Fruit fly (Drosophila melanogaster) whole organism, embryonic: ENCODE data around the gene Ser12.

Experiments
- Ada2b ChIP-seq: fragments of 200-800 bp; sonication (Bioruptor generic); IDR thresholded peaks from 2 replicates; pipeline ENCODE4 v1.3.6; 2022; ENCODE audit warnings: missing biosample characterization, missing genetic modification characterization
- Blimp-1 ChIP-seq: fragments of 200-800 bp; sonication (Bioruptor generic); optimal IDR thresholded peaks from 3 replicates; lab custom pipeline; 2018; ENCODE audit warnings: missing biosample characterization, missing genetic modification characterization, mild to moderate bottlenecking, moderate library complexity, missing genetic modification reagents
- CG10565 ChIP-seq: fragments of 200-800 bp; sonication (Bioruptor generic); optimal IDR thresholded peaks from 3 replicates; lab custom pipeline; 2016; ENCODE audit warnings: missing biosample characterization, mild to moderate bottlenecking, missing genetic modification characterization
- CG12104 ChIP-seq: fragments of 200-800 bp; sonication (Bioruptor generic); optimal IDR thresholded peaks from 3 replicates; lab custom pipeline; 2016; ENCODE audit warnings: missing biosample characterization, missing genetic modification characterization
- CG12391 ChIP-seq: fragments of 200-800 bp; sonication (Bioruptor generic); optimal IDR thresholded peaks from 3 replicates; lab custom pipeline; 2018; ENCODE audit warnings: missing biosample characterization, mild to moderate bottlenecking, missing genetic modification characterization, moderate library complexity
- CG14667 ChIP-seq: fragments of 200-800 bp; sonication (Bioruptor generic); IDR thresholded peaks from 2 replicates; pipeline ENCODE4 v1.3.6; 2022; ENCODE audit warnings: missing biosample characterization, missing genetic modification characterization
- CG14710 ChIP-seq: fragments of 200-800 bp; sonication (Bioruptor generic); optimal IDR thresholded peaks from 3 replicates; lab custom pipeline; 2019; ENCODE audit warnings: missing biosample characterization, mild to moderate bottlenecking, missing genetic modification characterization, moderate library complexity
- CG14965 ChIP-seq: fragments of 200-800 bp; sonication (Bioruptor generic); optimal IDR thresholded peaks from 2 replicates; lab custom pipeline; 2016; ENCODE audit warnings: missing biosample characterization, missing genetic modification characterization, borderline replicate concordance
- CG15514 ChIP-seq: fragments of 200-800 bp; sonication (Bioruptor generic); optimal IDR thresholded peaks from 3 replicates; lab custom pipeline; 2017; ENCODE audit warnings: missing biosample characterization, missing genetic modification characterization, mild to moderate bottlenecking, moderate library complexity, missing genetic modification reagents
- CG17385 ChIP-seq: fragments of 200-800 bp; sonication (Bioruptor generic); optimal IDR thresholded peaks from 3 replicates; lab custom pipeline; 2018; ENCODE audit warnings: missing biosample characterization, mild to moderate bottlenecking, missing genetic modification characterization
- CG17802 ChIP-seq: fragments of 200-800 bp; sonication (Bioruptor generic); optimal IDR thresholded peaks from 2 replicates; lab custom pipeline; 2018; ENCODE audit warnings: missing biosample characterization, mild to moderate bottlenecking, missing genetic modification characterization, moderate library complexity
- CG31388 ChIP-seq: fragments of 200-800 bp; sonication (Bioruptor generic); optimal IDR thresholded peaks from 2 replicates; lab custom pipeline; 2016; ENCODE audit warnings: missing biosample characterization, missing genetic modification characterization
- CG4424 ChIP-seq: fragments of 200-800 bp; sonication (Bioruptor generic); optimal IDR thresholded peaks from 3 replicates; lab custom pipeline; 2016; ENCODE audit warnings: missing biosample characterization, missing genetic modification characterization
- CG8089 ChIP-seq: fragments of 200-800 bp; sonication (Bioruptor generic); optimal IDR thresholded peaks from 3 replicates; lab custom pipeline; 2016; ENCODE audit warnings: missing biosample characterization, missing genetic modification characterization
- CG8478 ChIP-seq: fragments of >200 bp; optimal IDR thresholded peaks from 2 replicates; lab custom pipeline; 2018
- CG9876 ChIP-seq: fragments of 200-800 bp; sonication (Bioruptor generic); optimal IDR thresholded peaks from 2 replicates; lab custom pipeline; 2016; ENCODE audit warnings: missing biosample characterization, missing genetic modification characterization
- CTCF ChIP-seq: fragments of 200-800 bp; sonication (Bioruptor generic); optimal IDR thresholded peaks from 2 replicates; lab custom pipeline; 2017; ENCODE audit warnings: missing biosample characterization, mild to moderate bottlenecking, missing genetic modification characterization, moderate library complexity
- Chrac-16 ChIP-seq: fragments of 200-800 bp; sonication (Bioruptor generic); optimal IDR thresholded peaks from 3 replicates; lab custom pipeline; 2016; ENCODE audit warnings: missing biosample characterization, missing genetic modification characterization
- D ChIP-seq, 2 experiments: fragments of 200-800 bp in 1 of 2; fragments of >200 bp in 1 of 2; sonication (Bioruptor generic) in 1 of 2; optimal IDR thresholded peaks; 2 replicates in 1 of 2; 3 replicates in 1 of 2; lab custom pipeline; 2017; ENCODE audit warnings: mild to moderate bottlenecking in 1 of 2, missing biosample characterization in 1 of 2, missing genetic modification characterization in 1 of 2, missing genetic modification reagents in 1 of 2
- Doc3 ChIP-seq: fragments of 200-800 bp; sonication (Bioruptor generic); IDR thresholded peaks from 3 replicates; pipeline ENCODE4 v1.3.6; 2022; ENCODE audit warnings: missing biosample characterization, missing genetic modification characterization; ENCODE audit not compliant: partially characterized antibody
- Gug ChIP-seq: fragments of 200-800 bp; sonication (Bioruptor generic); IDR thresholded peaks from 4 replicates; pipeline ENCODE4 v1.3.6; 2022; ENCODE audit warnings: missing biosample characterization, missing genetic modification characterization
- HHEX ChIP-seq: fragments of 200-800 bp; sonication (Bioruptor generic); optimal IDR thresholded peaks from 3 replicates; lab custom pipeline; 2017; ENCODE audit warnings: missing biosample characterization, mild to moderate bottlenecking, missing genetic modification characterization, missing genetic modification reagents
- HLH3B ChIP-seq: fragments of 200-800 bp; sonication (Bioruptor generic); IDR thresholded peaks from 2 replicates; pipeline ENCODE4 v1.3.6; 2022; ENCODE audit warnings: missing biosample characterization, missing genetic modification characterization
- Hey ChIP-seq: fragments of 200-800 bp; sonication (Bioruptor generic); optimal IDR thresholded peaks from 3 replicates; lab custom pipeline; 2018; ENCODE audit warnings: missing biosample characterization, mild to moderate bottlenecking, missing genetic modification characterization
- Lhr ChIP-seq: fragments of 200-800 bp; sonication (Bioruptor generic); optimal IDR thresholded peaks from 3 replicates; lab custom pipeline; 2017; ENCODE audit warnings: mild to moderate bottlenecking, missing biosample characterization, missing genetic modification reagents, missing genetic modification characterization
- Mrtf ChIP-seq: fragments of 200-800 bp; sonication (Bioruptor generic); IDR thresholded peaks from 3 replicates; pipeline ENCODE4 v1.3.6; 2022; ENCODE audit warnings: missing biosample characterization, missing genetic modification characterization
- NC2β ChIP-seq: fragments of 200-800 bp; sonication (Bioruptor generic); optimal IDR thresholded peaks from 2 replicates; lab custom pipeline; 2016; ENCODE audit warnings: missing biosample characterization, missing genetic modification characterization
- Nf-YC ChIP-seq: fragments of 200-800 bp; optimal IDR thresholded peaks from 3 replicates; lab custom pipeline; 2019; ENCODE audit warnings: missing biosample characterization, mild to moderate bottlenecking, missing genetic modification characterization, moderate library complexity
- Oaz ChIP-seq: fragments of 200-800 bp; sonication (Bioruptor generic); IDR thresholded peaks from 2 replicates; pipeline ENCODE4 v1.3.6; 2022; ENCODE audit warnings: missing biosample characterization, missing genetic modification characterization
- PHDP ChIP-seq: fragments of 200-800 bp; sonication (Bioruptor generic); optimal IDR thresholded peaks from 3 replicates; lab custom pipeline; 2018; ENCODE audit warnings: missing biosample characterization, mild to moderate bottlenecking, missing genetic modification characterization, moderate library complexity
- Rfx ChIP-seq: fragments of 200-800 bp; sonication (Bioruptor generic); IDR thresholded peaks from 2 replicates; pipeline ENCODE4 v1.3.6; 2022; ENCODE audit warnings: missing biosample characterization, missing genetic modification characterization
- Side ChIP-seq: fragments of 200-800 bp; sonication (Bioruptor generic); optimal IDR thresholded peaks from 2 replicates; lab custom pipeline; 2016; ENCODE audit warnings: missing biosample characterization, missing genetic modification characterization
- Sox100B ChIP-seq: fragments of 200-800 bp; sonication (Bioruptor generic); optimal IDR thresholded peaks from 3 replicates; lab custom pipeline; 2018; ENCODE audit warnings: missing biosample characterization, mild to moderate bottlenecking, missing genetic modification characterization
- Trl ChIP-seq, 3 experiments: fragments of >200 bp in 2 of 3; fragments of 200-800 bp in 1 of 3; sonication (Bioruptor generic) in 1 of 3; optimal IDR thresholded peaks; 2 replicates in 1 of 3; 3 replicates in 2 of 3; lab custom pipeline; 2016 to 2017; ENCODE audit warnings: missing biosample characterization in 1 of 3, missing genetic modification characterization in 1 of 3
- Usf ChIP-seq: fragments of 200-800 bp; sonication (Bioruptor generic); optimal IDR thresholded peaks from 2 replicates; lab custom pipeline; 2017; ENCODE audit warnings: missing genotype, missing biosample characterization, missing genetic modification characterization
- aop ChIP-seq: fragments of 200-800 bp; sonication (Bioruptor generic); IDR thresholded peaks from 2 replicates; pipeline ENCODE4 v1.3.6; 2022; ENCODE audit warnings: missing biosample characterization, missing genetic modification characterization
- az2 ChIP-seq: fragments of 200-800 bp; sonication (Bioruptor generic); optimal IDR thresholded peaks from 3 replicates; lab custom pipeline; 2016; ENCODE audit warnings: missing biosample characterization, missing genetic modification characterization
- bsh ChIP-seq, 2 experiments: fragments of 200-800 bp; sonication (Bioruptor generic); optimal IDR thresholded peaks; 2 replicates each; lab custom pipeline; 2017 to 2018; ENCODE audit warnings: mild to moderate bottlenecking in 2 of 2, missing biosample characterization in 2 of 2, missing genetic modification characterization in 2 of 2, moderate library complexity in 1 of 2
- chif ChIP-seq, 2 experiments: fragments of 200-800 bp; sonication (Bioruptor generic); optimal IDR thresholded peaks; 3 replicates each; lab custom pipeline; 2016; ENCODE audit warnings: missing biosample characterization in 2 of 2, missing genetic modification characterization in 2 of 2
- crp ChIP-seq, 2 experiments: fragments of 200-800 bp; sonication (Bioruptor generic); optimal IDR thresholded peaks; 2 replicates in 1 of 2; 3 replicates in 1 of 2; lab custom pipeline; 2017; ENCODE audit warnings: missing biosample characterization in 2 of 2, missing genetic modification characterization in 2 of 2, mild to moderate bottlenecking in 1 of 2, moderate library complexity in 1 of 2
- cwo ChIP-seq: fragments of 200-800 bp; sonication (Bioruptor generic); optimal IDR thresholded peaks from 3 replicates; lab custom pipeline; 2017; ENCODE audit warnings: missing biosample characterization, missing genetic modification characterization, mild to moderate bottlenecking, moderate library complexity, missing genetic modification reagents
- eve ChIP-seq, 2 experiments: fragments of >200 bp; optimal IDR thresholded peaks; 2 replicates each; lab custom pipeline; 2017; ENCODE audit warnings: missing biosample characterization in 2 of 2, missing genetic modification characterization in 2 of 2
- eyg ChIP-seq: fragments of 200-800 bp; sonication (Bioruptor generic); optimal IDR thresholded peaks from 3 replicates; lab custom pipeline; 2016; ENCODE audit warnings: missing biosample characterization, missing genetic modification characterization
- gfzf ChIP-seq: fragments of 200-800 bp; sonication (Bioruptor generic); optimal IDR thresholded peaks from 2 replicates; lab custom pipeline; 2016; ENCODE audit warnings: missing biosample characterization, mild to moderate bottlenecking, missing genetic modification characterization, moderate library complexity
- kni ChIP-seq: fragments of 200-800 bp; sonication (Bioruptor generic); optimal IDR thresholded peaks from 3 replicates; lab custom pipeline; 2017; ENCODE audit warnings: mild to moderate bottlenecking, missing biosample characterization, missing genetic modification reagents, missing genetic modification characterization
- ranshi ChIP-seq: fragments of 200-800 bp; sonication (Bioruptor generic); IDR thresholded peaks from 2 replicates; pipeline ENCODE4 v1.3.6; 2022; ENCODE audit warnings: missing biosample characterization, missing genetic modification characterization
- row ChIP-seq: fragments of 200-800 bp; sonication (Bioruptor generic); IDR thresholded peaks from 3 replicates; pipeline ENCODE4 v1.3.6; 2022; ENCODE audit warnings: missing biosample characterization, missing genetic modification characterization
- sima ChIP-seq: fragments of 200-800 bp; sonication (Bioruptor generic); optimal IDR thresholded peaks from 2 replicates; lab custom pipeline; 2016; ENCODE audit warnings: missing biosample characterization, missing genetic modification characterization
- usp ChIP-seq: fragments of >200 bp; optimal IDR thresholded peaks from 2 replicates; lab custom pipeline; 2017; ENCODE audit warnings: missing biosample characterization, missing genetic modification characterization
- yki ChIP-seq: fragments of >200 bp; optimal IDR thresholded peaks from 3 replicates; lab custom pipeline; 2018

The Ser12 gene

DNA sequence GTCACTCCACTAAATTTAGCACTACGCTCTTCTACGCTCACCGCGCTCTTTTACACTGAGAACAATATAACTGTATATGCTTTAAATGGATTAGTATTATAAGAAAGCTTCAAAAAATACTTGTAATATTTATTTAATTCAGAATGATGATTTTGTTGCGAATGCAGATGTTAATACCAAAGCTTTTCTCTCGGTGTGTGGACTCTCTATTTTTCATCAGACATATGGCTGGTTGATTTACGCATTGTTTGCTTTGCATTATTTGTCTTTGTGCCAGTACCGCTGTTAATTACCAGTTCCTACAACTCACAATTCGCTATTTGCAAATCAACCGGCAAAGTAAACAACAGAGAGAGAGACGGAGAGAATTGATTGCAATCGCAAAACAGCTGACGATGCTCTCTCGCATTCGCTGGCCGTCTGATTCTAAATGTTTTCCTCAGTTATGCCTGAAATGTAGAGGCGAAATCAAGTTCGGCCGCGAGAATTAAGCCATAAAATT is 29.4 kb downstream of the Ser12 start (continued):
- TF ChIP-seq az2 (GFP tag; lab: Kevin White, UChicago), result peak; percentile 96
- peak; percentile 97 for TF ChIP-seq aop
- TF ChIP-seq CG10565 (GFP tag; lab: Kevin White, UChicago), result peak; percentile 81
- no peak for TF ChIP-seq yki
- peak; percentile 93 for TF ChIP-seq CG9876 (GFP tag; lab: Kevin White, UChicago)
- TF ChIP-seq eyg (GFP tag; lab: Kevin White, UChicago), result peak; percentile 92
- peak; percentile 97 for TF ChIP-seq ranshi (GFP tag; lab: Robert Waterston, UW)
- TF ChIP-seq Doc3 (GFP tag; lab: Robert Waterston, UW), result no peak
- peak in 1 of 2 experiments; percentile 73 for TF ChIP-seq crp (GFP tag; optimal IDR thresholded peaks at IDR 0.05; lab: Kevin White, UChicago)
- TF ChIP-seq sima (GFP tag; lab: Kevin White, UChicago), result peak; percentile 84
- peak; percentile 95 for TF ChIP-seq HHEX (GFP tag; lab: Kevin White, UChicago)
- peak; percentile 99 for TF ChIP-seq row (GFP tag; lab: Robert Waterston, UW)
- TF ChIP-seq Mrtf, result peak; percentile 98
- peak; percentile 91 for TF ChIP-seq Blimp-1 (GFP tag; lab: Kevin White, UChicago)
- TF ChIP-seq chif (GFP tag; optimal IDR thresholded peaks at IDR 0.05; lab: Kevin White, UChicago), result peak; percentile 95
- peak; percentile 98 for TF ChIP-seq HLH3B (GFP tag; lab: Robert Waterston, UW)
- TF ChIP-seq CG15514 (GFP tag; lab: Kevin White, UChicago), result peak; percentile 90
- TF ChIP-seq CG12391 (tag; lab: Kevin White, UChicago), result peak; percentile 98
- TF ChIP-seq D (optimal IDR thresholded peaks at IDR 0.05; lab: Kevin White, UChicago), result no peak
- TF ChIP-seq D (GFP tag; optimal IDR thresholded peaks at IDR 0.05; lab: Kevin White, UChicago), result peak; percentile 89
- peak; percentile 91 for TF ChIP-seq CG8089 (GFP tag; lab: Kevin White, UChicago)
- peak; percentile 98 for TF ChIP-seq Ada2b
- peak; percentile 84 for TF ChIP-seq Lhr (GFP tag; lab: Kevin White, UChicago)
- peak; percentile 85 for TF ChIP-seq CG31388
- no peak for TF ChIP-seq CG8478
- TF ChIP-seq Side (GFP tag; lab: Kevin White, UChicago), result peak; percentile 94
- TF ChIP-seq Oaz, result peak; percentile 96
- no peak for TF ChIP-seq gfzf (GFP tag; lab: Kevin White, UChicago)
- peak; percentile 86 for TF ChIP-seq Usf (GFP tag; lab: Kevin White, UChicago)
- TF ChIP-seq Gug, result peak; percentile 94
- TF ChIP-seq usp (GFP tag; lab: Kevin White, UChicago), result no peak
- TF ChIP-seq CG4424 (GFP tag; lab: Kevin White, UChicago), result peak; percentile 92
- TF ChIP-seq bsh (GFP tag; optimal IDR thresholded peaks at IDR 0.05; lab: Kevin White, UChicago), result peak; percentile 95 to 96
- peak; percentile 97 for TF ChIP-seq Chrac-16
- TF ChIP-seq NC2β (GFP tag; lab: Kevin White, UChicago), result peak; percentile 96
- TF ChIP-seq Sox100B, result peak; percentile 95
- TF ChIP-seq CG12104 (GFP tag; lab: Kevin White, UChicago), result peak; percentile 94
- TF ChIP-seq CG17802, result peak; percentile 64
- peak; percentile 41 for TF ChIP-seq CTCF (GFP tag; lab: Kevin White, UChicago)
- TF ChIP-seq Nf-YC (tag; lab: Kevin White, UChicago), result peak; percentile 83
- peak; percentile 94 for TF ChIP-seq Hey (tag; lab: Kevin White, UChicago)
- TF ChIP-seq Rfx, result peak; percentile 99
- TF ChIP-seq CG14667, result peak; percentile 96
- peak; percentile 90 for TF ChIP-seq CG14710 (tag; lab: Kevin White, UChicago)
- peak in 1 of 2 experiments; percentile 4 for TF ChIP-seq eve (GFP tag; optimal IDR thresholded peaks at IDR 0.05; lab: Kevin White, UChicago)
- TF ChIP-seq CG17385 (GFP tag; lab: Kevin White, UChicago), result peak; percentile 97
- TF ChIP-seq kni (GFP tag; lab: Kevin White, UChicago), result peak; percentile 60
- TF ChIP-seq CG14965 (GFP tag; lab: Kevin White, UChicago), result peak; percentile 61
- TF ChIP-seq Trl (optimal IDR thresholded peaks at IDR 0.05; lab: Kevin White, UChicago), result peak; percentile 56 to 92
- TF ChIP-seq Trl (GFP tag; optimal IDR thresholded peaks at IDR 0.05; lab: Kevin White, UChicago), result peak; percentile 87
- peak; percentile 98 for TF ChIP-seq PHDP (tag; lab: Kevin White, UChicago)
- TF ChIP-seq cwo (GFP tag; lab: Kevin White, UChicago), result peak; percentile 91
